Worm (Caenorhabditis elegans) whole organism, young adult: Measurements from ENCODE around the gene F26D2.15.
A peak's percentile ranks its signal among the peaks of the same experiment; 100 is the strongest.

Source experiments
- B0035.1 ChIP-seq: sonication (generic microtip); optimal IDR thresholded peaks from 2 replicates; lab custom pipeline; 2016; ENCODE audit warnings: missing genetic modification characterization, mild to moderate bottlenecking, missing compliant biosample characterization, missing genotype, missing genetic modification reagents
- F10E7.11 ChIP-seq: sonication (generic microtip); optimal IDR thresholded peaks from 2 replicates; lab custom pipeline; 2017; ENCODE audit warnings: mild to moderate bottlenecking, missing genetic modification characterization, moderate library complexity, missing compliant biosample characterization
- F22D6.2 ChIP-seq: sonication (generic microtip); optimal IDR thresholded peaks from 2 replicates; lab custom pipeline; 2016; ENCODE audit warnings: mild to moderate bottlenecking, missing genetic modification characterization, missing compliant biosample characterization
- F23B12.7 ChIP-seq: sonication (generic microtip); optimal IDR thresholded peaks from 2 replicates; lab custom pipeline; 2017; ENCODE audit warnings: missing genetic modification characterization, mild to moderate bottlenecking, missing compliant biosample characterization, antibody characterized with exemption, moderate library complexity; ENCODE audit not compliant: insufficient read depth
- K12H6.12 ChIP-seq: fragments of 200-800 bp; sonication (Bioruptor generic); optimal IDR thresholded peaks from 2 replicates; lab custom pipeline; 2018; ENCODE audit warnings: mild to moderate bottlenecking, missing genetic modification characterization, missing compliant biosample characterization
- Y79H2A.3 ChIP-seq: fragments of 200-800 bp; sonication (Bioruptor generic); conservative IDR thresholded peaks from 2 replicates; pipeline ENCODE4 v1.3.6; 2022; ENCODE audit warnings: missing genetic modification reagents, missing genetic modification characterization, missing compliant biosample characterization
- ZK185.1 ChIP-seq: sonication (generic microtip); optimal IDR thresholded peaks from 2 replicates; lab custom pipeline; 2016; ENCODE audit warnings: mild to moderate bottlenecking, missing genetic modification characterization, missing compliant biosample characterization; ENCODE audit not compliant: poor library complexity, severe bottlenecking
- akir-1 ChIP-seq: fragments of 200-800 bp; sonication (Bioruptor generic); optimal IDR thresholded peaks from 2 replicates; lab custom pipeline; 2018; ENCODE audit warnings: mild to moderate bottlenecking, missing genetic modification characterization, moderate library complexity, missing compliant biosample characterization
- ama-1 ChIP-seq, 3 experiments: fragments of 150-350 bp in 1 of 3; sonication (generic microtip) in 2 of 3; optimal IDR thresholded peaks; 2 replicates each; lab custom pipeline; 2014 to 2018; ENCODE audit warnings: missing biosample characterization in 2 of 3, missing genetic modification characterization in 2 of 3, missing genetic modification reagents in 2 of 3
- attf-6 ChIP-seq: fragments of 200-800 bp; sonication (Bioruptor generic); IDR thresholded peaks from 2 replicates; pipeline ENCODE4 v1.3.6; 2022; ENCODE audit warnings: missing genetic modification reagents, missing genetic modification characterization, missing compliant biosample characterization
- bed-1 ChIP-seq: fragments of 200-800 bp; sonication (Bioruptor generic); IDR thresholded peaks from 2 replicates; pipeline ENCODE4 v1.3.6; 2022; ENCODE audit warnings: missing genetic modification reagents, missing genetic modification characterization, missing compliant biosample characterization
- ccch-3 ChIP-seq: fragments of 200-800 bp; sonication (Bioruptor generic); optimal IDR thresholded peaks from 2 replicates; lab custom pipeline; 2018; ENCODE audit warnings: mild to moderate bottlenecking, missing genetic modification characterization, missing compliant biosample characterization
- dox-1 ChIP-seq: fragments of 200-800 bp; sonication (Bioruptor generic); IDR thresholded peaks from 2 replicates; pipeline ENCODE4 v1.3.6; 2022; ENCODE audit warnings: missing genetic modification reagents, missing genetic modification characterization, missing compliant biosample characterization
- ets-4 ChIP-seq: fragments of 200-800 bp; sonication (Bioruptor generic); optimal IDR thresholded peaks from 2 replicates; lab custom pipeline; 2018; ENCODE audit warnings: mild to moderate bottlenecking, missing genetic modification characterization, missing compliant biosample characterization
- him-1 ChIP-seq: sonication (generic microtip); optimal IDR thresholded peaks from 2 replicates; lab custom pipeline; 2016; ENCODE audit warnings: missing genotype, missing genetic modification reagents, missing genetic modification characterization, missing compliant biosample characterization
- hlh-12 ChIP-seq: sonication (generic microtip); optimal IDR thresholded peaks from 2 replicates; lab custom pipeline; 2016; ENCODE audit warnings: missing genetic modification characterization, missing compliant biosample characterization
- hlh-26 ChIP-seq: fragments of 200-800 bp; sonication (Bioruptor generic); conservative IDR thresholded peaks from 2 replicates; pipeline ENCODE4 v1.3.6; 2022; ENCODE audit warnings: missing genetic modification reagents, missing genetic modification characterization, missing compliant biosample characterization
- lsl-1 ChIP-seq: fragments of 200-800 bp; sonication (Bioruptor generic); optimal IDR thresholded peaks from 2 replicates; lab custom pipeline; 2018; ENCODE audit warnings: mild to moderate bottlenecking, missing genetic modification characterization, moderate library complexity, missing compliant biosample characterization
- madf-10 ChIP-seq: sonication (generic microtip); optimal IDR thresholded peaks from 2 replicates; lab custom pipeline; 2016; ENCODE audit warnings: mild to moderate bottlenecking, missing genetic modification characterization, missing compliant biosample characterization
- madf-8 ChIP-seq: fragments of 200-800 bp; sonication (Bioruptor generic); conservative IDR thresholded peaks from 2 replicates; pipeline ENCODE4 v1.3.6; 2022; ENCODE audit warnings: missing genetic modification reagents, missing genetic modification characterization, missing compliant biosample characterization
- mcd-1 ChIP-seq: fragments of 200-800 bp; sonication (Bioruptor generic); IDR thresholded peaks from 2 replicates; pipeline ENCODE4 v1.3.6; 2022; ENCODE audit warnings: missing genetic modification reagents, missing genetic modification characterization, missing compliant biosample characterization
- mes-4 ChIP-seq: sonication (generic microtip); optimal IDR thresholded peaks from 2 replicates; lab custom pipeline; 2016; ENCODE audit warnings: missing genotype, missing genetic modification characterization, missing compliant biosample characterization
- nfya-2 ChIP-seq: fragments of 200-800 bp; sonication (Bioruptor generic); IDR thresholded peaks from 2 replicates; pipeline ENCODE4 v1.3.6; 2022; ENCODE audit warnings: missing genetic modification reagents, missing genetic modification characterization, missing compliant biosample characterization
- rec-8 ChIP-seq, 2 experiments: sonication (generic microtip); optimal IDR thresholded peaks; 2 replicates each; lab custom pipeline; 2016; ENCODE audit warnings: mild to moderate bottlenecking in 2 of 2, missing genetic modification characterization in 2 of 2, missing genetic modification reagents in 2 of 2, missing genotype in 2 of 2, missing biosample characterization in 1 of 2, missing compliant biosample characterization in 1 of 2, moderate library complexity in 1 of 2
- rpc-1 ChIP-seq, 2 experiments: fragments of 150-350 bp in 1 of 2; sonication (generic microtip) in 1 of 2; optimal IDR thresholded peaks; 2 replicates each; lab custom pipeline; 2014 to 2018; ENCODE audit warnings: missing biosample characterization in 1 of 2, missing genetic modification characterization in 1 of 2, missing genetic modification reagents in 1 of 2, missing genotype in 1 of 2
- snpc-1.1 ChIP-seq: sonication (generic microtip); optimal IDR thresholded peaks from 2 replicates; lab custom pipeline; 2017; ENCODE audit warnings: missing genetic modification characterization, mild to moderate bottlenecking, missing compliant biosample characterization, antibody characterized with exemption, moderate library complexity, missing genotype, missing genetic modification reagents; ENCODE audit not compliant: insufficient read depth
- snpc-4 ChIP-seq, 5 experiments: fragments of 150-350 bp in 1 of 5; sonication (generic microtip) in 4 of 5; optimal IDR thresholded peaks; 2 replicates each; lab custom pipeline; 2014 to 2018; ENCODE audit warnings: missing genetic modification characterization in 5 of 5, missing biosample characterization in 3 of 5, antibody characterized with exemption in 2 of 5, mild to moderate bottlenecking in 2 of 5, missing compliant biosample characterization in 2 of 5, missing genotype in 2 of 5, moderate library complexity in 2 of 5, missing genetic modification reagents in 1 of 5
- somi-1 ChIP-seq: fragments of 200-800 bp; sonication (Bioruptor generic); optimal IDR thresholded peaks from 2 replicates; lab custom pipeline; 2018; ENCODE audit warnings: mild to moderate bottlenecking, missing genetic modification characterization, missing compliant biosample characterization
- sptf-2 ChIP-seq: fragments of 200-800 bp; sonication (Bioruptor generic); optimal IDR thresholded peaks from 2 replicates; lab custom pipeline; 2018; ENCODE audit warnings: mild to moderate bottlenecking, missing genetic modification characterization, missing compliant biosample characterization
- tlf-1 ChIP-seq: fragments of 200-800 bp; sonication (Bioruptor generic); optimal IDR thresholded peaks from 2 replicates; lab custom pipeline; 2018; ENCODE audit warnings: mild to moderate bottlenecking, missing genetic modification characterization, missing compliant biosample characterization
- xnd-1 ChIP-seq: sonication (generic microtip); optimal IDR thresholded peaks from 2 replicates; lab custom pipeline; 2016; ENCODE audit warnings: missing genotype, missing genetic modification reagents, missing genetic modification characterization, missing compliant biosample characterization
- ztf-22 ChIP-seq: fragments of 200-800 bp; sonication (Bioruptor generic); optimal IDR thresholded peaks from 2 replicates; lab custom pipeline; 2018; ENCODE audit warnings: mild to moderate bottlenecking, missing genetic modification characterization, moderate library complexity, missing compliant biosample characterization
- ztf-3 ChIP-seq: fragments of 200-800 bp; sonication (Bioruptor generic); optimal IDR thresholded peaks from 2 replicates; lab custom pipeline; 2018; ENCODE audit warnings: mild to moderate bottlenecking, missing genetic modification characterization, missing compliant biosample characterization

Gene F26D2.15

DNA sequence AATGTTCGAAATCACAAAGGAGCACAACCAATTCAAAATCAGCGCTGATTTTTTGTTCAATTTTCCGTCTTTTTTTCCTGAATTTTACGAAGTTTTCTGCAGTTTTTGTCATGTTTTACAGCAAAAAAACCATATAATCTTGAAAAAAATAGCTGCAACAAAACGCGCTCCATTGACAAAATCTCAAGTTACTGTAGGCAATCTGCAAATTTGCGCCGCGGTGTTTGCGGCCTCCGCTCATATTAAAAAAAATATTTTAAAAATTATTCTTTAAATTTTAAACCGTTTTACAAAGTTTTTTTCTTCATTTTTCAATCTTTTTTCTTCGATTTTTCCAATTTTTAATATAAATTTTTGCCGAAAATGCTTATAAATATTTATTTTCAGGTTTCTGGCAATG, 32.3 kb upstream of the F26D2.15 start:
- TF ChIP-seq F10E7.11 = no peak
- no peak for TF ChIP-seq dox-1
- no peak for TF ChIP-seq ztf-3 (GFP tag; lab: Kevin White, UChicago)
- no peak for TF ChIP-seq xnd-1 (tag; lab: Kevin White, UChicago)
- no peak for TF ChIP-seq Y79H2A.3 (GFP tag; lab: Robert Waterston, UW)
- no peak for TF ChIP-seq ccch-3 (GFP tag; lab: Kevin White, UChicago)
- TF ChIP-seq ztf-22 (GFP tag; lab: Kevin White, UChicago) = no peak
- TF ChIP-seq snpc-1.1 = no peak
- peak; percentile 16 for TF ChIP-seq him-1 (tag; lab: Kevin White, UChicago)
- TF ChIP-seq bed-1 (GFP tag; lab: Robert Waterston, UW) = no peak
- no peak for TF ChIP-seq mes-4 (tag; lab: Kevin White, UChicago)
- TF ChIP-seq ZK185.1 (tag; lab: Kevin White, UChicago) = no peak
- TF ChIP-seq tlf-1 (GFP tag; lab: Kevin White, UChicago) = no peak
- TF ChIP-seq snpc-4 (GFP tag; optimal IDR thresholded peaks at IDR 0.05; lab: Kevin White, UChicago) = peak; percentile 3
- peak in 1 of 4 experiments; percentile 14 for TF ChIP-seq snpc-4 (tag; optimal IDR thresholded peaks at IDR 0.05; lab: Kevin White, UChicago)
- TF ChIP-seq hlh-26 (GFP tag; lab: Robert Waterston, UW) = no peak
- TF ChIP-seq mcd-1 (GFP tag; lab: Robert Waterston, UW) = peak; percentile 46; the same call in 1 of the 2 replicates
- no peak for TF ChIP-seq ets-4 (GFP tag; lab: Kevin White, UChicago)
- TF ChIP-seq lsl-1 (GFP tag; lab: Kevin White, UChicago) = peak; percentile 81

ce11 chrV:16406357-16406756, 31.3 kb upstream of the F26D2.15 start:
- no peak for TF ChIP-seq ama-1 (optimal IDR thresholded peaks at IDR 0.05; lab: Kevin White, UChicago)
- TF ChIP-seq ama-1 (GFP tag; optimal IDR thresholded peaks at IDR 0.05; lab: Kevin White, UChicago) = no peak
- no peak for TF ChIP-seq sptf-2 (GFP tag; lab: Kevin White, UChicago)
- no peak for TF ChIP-seq F22D6.2 (tag; lab: Kevin White, UChicago)
- TF ChIP-seq K12H6.12 (tag; lab: Kevin White, UChicago) = no peak
- no peak for TF ChIP-seq hlh-12 (tag; lab: Kevin White, UChicago)
- TF ChIP-seq akir-1 (GFP tag; lab: Kevin White, UChicago) = no peak
- TF ChIP-seq him-1 (tag; lab: Kevin White, UChicago) = no peak
- no peak for TF ChIP-seq B0035.1 (tag; lab: Kevin White, UChicago)
- TF ChIP-seq attf-6 = no peak
- no peak for TF ChIP-seq madf-10
- no peak for TF ChIP-seq rec-8 (tag; optimal IDR thresholded peaks at IDR 0.05; lab: Kevin White, UChicago)
- no peak for TF ChIP-seq nfya-2

DNA sequence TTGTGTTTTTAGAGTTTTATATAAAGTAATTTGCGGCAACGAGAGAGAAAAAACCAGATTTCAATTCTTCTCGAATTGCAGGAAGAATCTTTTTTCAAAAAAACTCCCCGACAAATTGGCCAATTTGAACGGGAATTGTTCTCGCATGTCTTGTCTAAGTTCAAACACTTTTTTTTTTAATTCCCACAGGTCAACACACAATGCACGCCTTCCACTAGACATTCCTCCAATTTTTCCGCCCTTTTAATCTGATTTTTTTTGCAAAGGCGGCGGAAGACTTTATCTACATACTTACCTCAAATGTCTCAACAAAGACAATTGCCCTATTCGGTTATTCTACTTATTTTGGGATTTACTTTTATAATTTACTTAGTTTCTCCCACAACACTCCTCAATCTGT, 30.0 kb upstream of the F26D2.15 start, which contains the start of gene F26D2.3:
Gene F26D2.3, plus strand, starts transcription at position 301 of the 400 bp plus-strand sequence.
- TF ChIP-seq somi-1 (GFP tag; lab: Kevin White, UChicago) (no peak), rpc-1 (optimal IDR thresholded peaks at IDR 0.05; lab: Kevin White, UChicago) (no peak), rpc-1 (tag; optimal IDR thresholded peaks at IDR 0.05; lab: Kevin White, UChicago) (no peak), madf-8 (GFP tag; lab: Robert Waterston, UW) (no peak), F23B12.7 (tag; lab: Kevin White, UChicago) (no peak), attf-6 (no peak), hlh-26 (GFP tag; lab: Robert Waterston, UW) (no peak), bed-1 (GFP tag; lab: Robert Waterston, UW) (no peak)
- TF ChIP-seq, all 124 proteins: peak for 0
